Worm (Caenorhabditis elegans): Measurements from ENCODE around the gene srw-71.

DNA sequence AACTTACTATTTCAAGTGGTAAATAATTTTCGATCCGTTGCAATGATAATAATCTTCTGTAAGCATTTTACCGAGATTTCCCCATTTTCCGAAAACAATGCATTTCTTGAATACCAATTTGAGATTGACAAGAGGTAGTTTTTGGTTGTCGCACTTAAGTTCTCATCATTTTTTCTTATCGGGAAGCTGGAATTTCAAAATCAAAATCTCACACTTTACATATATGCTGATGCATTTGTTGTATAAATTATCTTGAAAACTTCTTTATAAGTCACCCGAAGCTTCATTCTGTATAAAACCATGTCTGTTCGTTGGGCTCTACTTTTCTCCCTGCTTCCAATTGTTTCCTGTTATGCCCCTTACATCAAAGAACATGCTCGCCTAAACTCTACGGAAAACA, 20.5 kb upstream of the srw-71 start, which contains the start of gene try-11:
- no peak for TF ChIP-seq unc-62 (GFP tag; optimal IDR thresholded peaks at IDR 0.05)
- no peak for TF ChIP-seq nhr-76 (tag; optimal IDR thresholded peaks at IDR 0.05)
- TF ChIP-seq sem-2 (GFP tag; optimal IDR thresholded peaks at IDR 0.05), result no peak
- no peak for TF ChIP-seq ceh-39 (tag; optimal IDR thresholded peaks at IDR 0.05)
- TF ChIP-seq nhr-12 (tag; optimal IDR thresholded peaks at IDR 0.05), result no peak

Measured in whole organism, mixed stage, embryonic.